Worm (Caenorhabditis elegans) whole organism, L2 larva: Measurements from ENCODE around the gene Y39G8B.2.
"Not testable (repeated sequence)": the region's sequence is repeated elsewhere in the genome, so short reads cannot be mapped to it uniquely, and the experiment has no call there.

ENCODE experiments used
- C34F6.9 ChIP-seq: fragments of 150-350 bp; optimal IDR thresholded peaks from 2 replicates; lab custom pipeline; 2014; ENCODE audit warnings: missing biosample characterization, missing genetic modification characterization
- F13H6.1 ChIP-seq: sonication (generic microtip); optimal IDR thresholded peaks from 2 replicates; lab custom pipeline; 2016; ENCODE audit warnings: missing genetic modification characterization, missing compliant biosample characterization
- R02D3.7 ChIP-seq: fragments of 150-350 bp; optimal IDR thresholded peaks from 2 replicates; lab custom pipeline; 2014; ENCODE audit warnings: missing biosample characterization, missing genetic modification characterization
- ZK546.5 ChIP-seq: sonication (generic microtip); optimal IDR thresholded peaks from 2 replicates; lab custom pipeline; 2017; ENCODE audit warnings: missing biosample characterization, missing genetic modification characterization
- alr-1 ChIP-seq: fragments of 150-350 bp; optimal IDR thresholded peaks from 2 replicates; lab custom pipeline; 2014; ENCODE audit warnings: missing biosample characterization, missing genetic modification characterization
- aly-2 ChIP-seq: fragments of 150-350 bp; optimal IDR thresholded peaks from 2 replicates; lab custom pipeline; 2014; ENCODE audit warnings: missing biosample characterization, missing genetic modification characterization
- ama-1 ChIP-seq: fragments of 150-350 bp; optimal IDR thresholded peaks from 2 replicates; lab custom pipeline; 2018; ENCODE audit warnings: inconsistent platforms
- blmp-1 ChIP-seq: sonication (generic microtip); optimal IDR thresholded peaks from 2 replicates; lab custom pipeline; 2017; ENCODE audit warnings: missing genetic modification characterization, mild to moderate bottlenecking, missing compliant biosample characterization, antibody characterized with exemption, moderate library complexity; ENCODE audit not compliant: insufficient read depth
- ceh-16 ChIP-seq: fragments of 150-350 bp; optimal IDR thresholded peaks from 2 replicates; lab custom pipeline; 2014; ENCODE audit warnings: missing biosample characterization, missing genetic modification characterization
- ceh-82 ChIP-seq: fragments of 150-350 bp; optimal IDR thresholded peaks from 2 replicates; lab custom pipeline; 2014; ENCODE audit warnings: missing biosample characterization, missing genetic modification characterization
- crh-2 ChIP-seq: sonication (generic microtip); optimal IDR thresholded peaks from 2 replicates; lab custom pipeline; 2017; ENCODE audit warnings: missing biosample characterization, missing genetic modification characterization
- dmd-4 ChIP-seq: sonication (generic microtip); optimal IDR thresholded peaks from 2 replicates; lab custom pipeline; 2017; ENCODE audit warnings: missing biosample characterization, missing genetic modification characterization
- egl-27 ChIP-seq: sonication (generic microtip); optimal IDR thresholded peaks from 3 replicates; lab custom pipeline; 2017; ENCODE audit warnings: missing biosample characterization, missing genetic modification reagents, missing genetic modification characterization
- elt-1 ChIP-seq: fragments of 150-350 bp; optimal IDR thresholded peaks from 2 replicates; lab custom pipeline; 2014; ENCODE audit warnings: missing biosample characterization, missing genetic modification characterization
- elt-3 ChIP-seq: sonication (generic microtip); optimal IDR thresholded peaks from 2 replicates; lab custom pipeline; 2017; ENCODE audit warnings: missing biosample characterization, missing genetic modification characterization
- fos-1 ChIP-seq: fragments of 150-350 bp; optimal IDR thresholded peaks from 2 replicates; lab custom pipeline; 2014; ENCODE audit warnings: missing biosample characterization, missing genetic modification characterization
- gmeb-1 ChIP-seq: fragments of 150-350 bp; optimal IDR thresholded peaks from 2 replicates; lab custom pipeline; 2014; ENCODE audit warnings: missing biosample characterization, missing genetic modification characterization
- lin-11 ChIP-seq: fragments of 150-350 bp; sonication (generic microtip); optimal IDR thresholded peaks from 2 replicates; lab custom pipeline; 2014; ENCODE audit warnings: missing biosample characterization, missing genetic modification characterization, inconsistent platforms, mixed read lengths
- lin-13 ChIP-seq: fragments of 150-350 bp; optimal IDR thresholded peaks from 2 replicates; lab custom pipeline; 2014; ENCODE audit warnings: missing biosample characterization, missing genetic modification reagents, missing genetic modification characterization
- lin-39 ChIP-seq: fragments of 150-350 bp; optimal IDR thresholded peaks from 2 replicates; lab custom pipeline; 2014; ENCODE audit warnings: missing biosample characterization, missing genetic modification reagents, missing genetic modification characterization
- lsy-2 ChIP-seq, 2 experiments: fragments of 150-350 bp in 1 of 2; sonication (generic microtip) in 1 of 2; optimal IDR thresholded peaks; 2 replicates each; lab custom pipeline; 2014 to 2017; ENCODE audit warnings: missing biosample characterization in 2 of 2, missing genetic modification characterization in 2 of 2
- mab-5 ChIP-seq: fragments of 150-350 bp; optimal IDR thresholded peaks from 2 replicates; lab custom pipeline; 2014; ENCODE audit warnings: missing biosample characterization, missing genetic modification characterization
- mbf-1 ChIP-seq: sonication (generic microtip); optimal IDR thresholded peaks from 2 replicates; lab custom pipeline; 2017; ENCODE audit warnings: missing biosample characterization, missing genetic modification characterization
- mdl-1 ChIP-seq, 2 experiments: fragments of 150-350 bp in 1 of 2; sonication (generic microtip) in 1 of 2; optimal IDR thresholded peaks; 2 replicates each; lab custom pipeline; 2017; ENCODE audit warnings: missing biosample characterization in 2 of 2, missing genetic modification characterization in 2 of 2
- nhr-10 ChIP-seq: sonication (generic microtip); optimal IDR thresholded peaks from 2 replicates; lab custom pipeline; 2017; ENCODE audit warnings: missing biosample characterization, missing genetic modification characterization
- nhr-11 ChIP-seq: fragments of 150-350 bp; optimal IDR thresholded peaks from 2 replicates; lab custom pipeline; 2014; ENCODE audit warnings: missing biosample characterization, missing genetic modification characterization
- nhr-12 ChIP-seq: fragments of 150-350 bp; optimal IDR thresholded peaks from 2 replicates; lab custom pipeline; 2014; ENCODE audit warnings: missing biosample characterization, missing genetic modification characterization
- nhr-129 ChIP-seq: fragments of 150-350 bp; optimal IDR thresholded peaks from 2 replicates; lab custom pipeline; 2014; ENCODE audit warnings: missing biosample characterization, missing genetic modification characterization
- nhr-21 ChIP-seq: fragments of 150-350 bp; optimal IDR thresholded peaks from 2 replicates; lab custom pipeline; 2014; ENCODE audit warnings: missing biosample characterization, missing genetic modification characterization
- nhr-23 ChIP-seq: fragments of 150-350 bp; optimal IDR thresholded peaks from 2 replicates; lab custom pipeline; 2014; ENCODE audit warnings: missing biosample characterization, missing genetic modification reagents, missing genetic modification characterization
- nhr-237 ChIP-seq: fragments of 150-350 bp; optimal IDR thresholded peaks from 2 replicates; lab custom pipeline; 2014; ENCODE audit warnings: missing biosample characterization, missing genetic modification characterization
- nhr-25 ChIP-seq: fragments of 150-350 bp; sonication (generic microtip); optimal IDR thresholded peaks from 3 replicates; lab custom pipeline; 2014; ENCODE audit warnings: missing biosample characterization, missing genetic modification characterization
- nhr-6 ChIP-seq: fragments of 150-350 bp; optimal IDR thresholded peaks from 2 replicates; lab custom pipeline; 2014; ENCODE audit warnings: missing biosample characterization, missing genetic modification characterization
- nhr-77 ChIP-seq: fragments of 150-350 bp; optimal IDR thresholded peaks from 2 replicates; lab custom pipeline; 2014; ENCODE audit warnings: missing biosample characterization, missing genetic modification characterization
- peb-1 ChIP-seq: fragments of 150-350 bp; optimal IDR thresholded peaks from 2 replicates; lab custom pipeline; 2014; ENCODE audit warnings: missing biosample characterization, missing genetic modification characterization
- sem-4 ChIP-seq: fragments of 150-350 bp; optimal IDR thresholded peaks from 2 replicates; lab custom pipeline; 2014; ENCODE audit warnings: missing biosample characterization, missing genetic modification reagents, missing genetic modification characterization
- skn-1 ChIP-seq: sonication (generic microtip); optimal IDR thresholded peaks from 2 replicates; lab custom pipeline; 2017; ENCODE audit warnings: missing biosample characterization, missing genetic modification characterization
- sma-3 ChIP-seq: sonication (generic microtip); optimal IDR thresholded peaks from 2 replicates; lab custom pipeline; 2016; ENCODE audit warnings: missing genetic modification reagents, missing genetic modification characterization, missing compliant biosample characterization
- sma-9 ChIP-seq, 2 experiments: fragments of 150-350 bp in 1 of 2; sonication (generic microtip) in 1 of 2; optimal IDR thresholded peaks; 2 replicates each; lab custom pipeline; 2014 to 2016; ENCODE audit warnings: missing genetic modification characterization in 2 of 2, mild to moderate bottlenecking in 1 of 2, missing biosample characterization in 1 of 2, missing compliant biosample characterization in 1 of 2, missing genetic modification reagents in 1 of 2, moderate library complexity in 1 of 2
- snpc-4 ChIP-seq: fragments of 150-350 bp; optimal IDR thresholded peaks from 2 replicates; lab custom pipeline; 2014; ENCODE audit warnings: missing biosample characterization, missing genetic modification characterization
- unc-39 ChIP-seq: fragments of 150-350 bp; optimal IDR thresholded peaks from 2 replicates; lab custom pipeline; 2014; ENCODE audit warnings: missing biosample characterization, missing genetic modification characterization
- unc-55 ChIP-seq: fragments of 150-350 bp; sonication (generic microtip); optimal IDR thresholded peaks from 3 replicates; lab custom pipeline; 2014; ENCODE audit warnings: missing biosample characterization, missing genetic modification reagents, missing genetic modification characterization
- unc-62 ChIP-seq: fragments of 150-350 bp; optimal IDR thresholded peaks from 2 replicates; lab custom pipeline; 2014; ENCODE audit warnings: missing biosample characterization, missing genetic modification reagents, missing genetic modification characterization
- zag-1 ChIP-seq: fragments of 150-350 bp; optimal IDR thresholded peaks from 2 replicates; lab custom pipeline; 2014; ENCODE audit warnings: missing biosample characterization, missing genetic modification characterization
- ztf-1 ChIP-seq: fragments of 200-800 bp; sonication (Bioruptor generic); conservative IDR thresholded peaks from 2 replicates; pipeline ENCODE4 v1.3.6; 2022; ENCODE audit warnings: missing genetic modification characterization, missing compliant biosample characterization
- ztf-11 ChIP-seq: sonication (generic microtip); optimal IDR thresholded peaks from 2 replicates; lab custom pipeline; 2017; ENCODE audit warnings: missing biosample characterization, missing genetic modification characterization

Gene Y39G8B.2

ce11 chrII:14021230-14021629 lies 45.2 kb upstream of the Y39G8B.2 start, which contains the start of gene F01D5.10:
Gene F01D5.10 (minus strand): TSS chrII:14021330.
- not testable (repeated sequence) for TF ChIP-seq lsy-2 (tag; optimal IDR thresholded peaks at IDR 0.05; lab: Kevin White, UChicago); ztf-11 (tag; lab: Kevin White, UChicago); gmeb-1 (tag; lab: Kevin White, UChicago)

ce11 chrII:14018887-14019286 lies 42.9 kb upstream of the Y39G8B.2 start:
- TF ChIP-seq ceh-82 (tag; lab: Kevin White, UChicago) (no peak), peb-1 (tag; lab: Kevin White, UChicago) (no peak), nhr-21 (tag; lab: Kevin White, UChicago) (no peak), aly-2 (tag; lab: Kevin White, UChicago) (no peak), unc-39 (tag; lab: Kevin White, UChicago) (no peak), nhr-25 (no peak), mbf-1 (tag; lab: Kevin White, UChicago) (no peak), ama-1 (lab: Kevin White, UChicago) (no peak), F13H6.1 (tag; lab: Kevin White, UChicago) (no peak), skn-1 (tag; lab: Kevin White, UChicago) (no peak), snpc-4 (no peak), sma-3 (GFP tag; lab: Kevin White, UChicago) (no peak), ztf-11 (tag; lab: Kevin White, UChicago) (no peak), lin-39 (tag; lab: Kevin White, UChicago) (no peak), dmd-4 (tag; lab: Kevin White, UChicago) (no peak), ceh-16 (tag; lab: Kevin White, UChicago) (no peak), ZK546.5 (tag; lab: Kevin White, UChicago) (no peak), C34F6.9 (tag; lab: Kevin White, UChicago) (no peak), mab-5 (no peak), R02D3.7 (tag; lab: Kevin White, UChicago) (no peak)

- TF ChIP-seq zag-1, result no peak
- peak; percentile 53 for TF ChIP-seq unc-55 (GFP tag; lab: Kevin White, UChicago)
- TF ChIP-seq unc-62 (GFP tag; lab: Kevin White, UChicago), result no peak
- TF ChIP-seq peb-1 (tag; lab: Kevin White, UChicago), result no peak
- no peak for TF ChIP-seq lin-39 (tag; lab: Kevin White, UChicago)
- TF ChIP-seq lsy-2 (tag; optimal IDR thresholded peaks at IDR 0.05; lab: Kevin White, UChicago), result peak; percentile 66 to 77
- TF ChIP-seq nhr-77 (tag; lab: Kevin White, UChicago), result peak; percentile 67
- no peak for TF ChIP-seq mab-5
- peak; percentile 6 to 42 for TF ChIP-seq mdl-1 (tag; optimal IDR thresholded peaks at IDR 0.05; lab: Kevin White, UChicago)
- peak; percentile 40 for TF ChIP-seq egl-27 (tag; lab: Kevin White, UChicago)
- peak; percentile 78 for TF ChIP-seq sma-9 (GFP tag; optimal IDR thresholded peaks at IDR 0.05; lab: Kevin White, UChicago)
- no peak for TF ChIP-seq sma-9 (tag; optimal IDR thresholded peaks at IDR 0.05; lab: Kevin White, UChicago)
- 0 out of 2 replicates have a peak, but pooled peaks have one; percentile 80 for TF ChIP-seq ztf-1 (GFP tag; lab: Robert Waterston, UW)
- TF ChIP-seq R02D3.7 (tag; lab: Kevin White, UChicago), result no peak
- TF ChIP-seq aly-2 (tag; lab: Kevin White, UChicago), result no peak
- TF ChIP-seq lin-11, result peak; percentile 63
- peak; percentile 99 for TF ChIP-seq ama-1 (lab: Kevin White, UChicago)
- peak; percentile 44 for TF ChIP-seq C34F6.9 (tag; lab: Kevin White, UChicago)
- no peak for TF ChIP-seq blmp-1
- peak; percentile 99 for TF ChIP-seq snpc-4
- no peak for TF ChIP-seq nhr-23 (tag; lab: Kevin White, UChicago)
- no peak for TF ChIP-seq elt-1
- no peak for TF ChIP-seq mbf-1 (tag; lab: Kevin White, UChicago)
- TF ChIP-seq nhr-25, result peak; percentile 45
- TF ChIP-seq dmd-4 (tag; lab: Kevin White, UChicago), result no peak
- TF ChIP-seq ztf-11 (tag; lab: Kevin White, UChicago), result no peak
- no peak for TF ChIP-seq nhr-6 (tag; lab: Kevin White, UChicago)
- TF ChIP-seq sem-4 (tag; lab: Kevin White, UChicago), result no peak
- TF ChIP-seq gmeb-1 (tag; lab: Kevin White, UChicago), result peak; percentile 85
- TF ChIP-seq nhr-21 (tag; lab: Kevin White, UChicago), result peak; percentile 87
- TF ChIP-seq skn-1 (tag; lab: Kevin White, UChicago), result no peak
- no peak for TF ChIP-seq nhr-12 (tag; lab: Kevin White, UChicago)
- no peak for TF ChIP-seq ZK546.5 (tag; lab: Kevin White, UChicago)
- TF ChIP-seq nhr-10 (tag; lab: Kevin White, UChicago), result peak; percentile 26
- TF ChIP-seq elt-3 (tag; lab: Kevin White, UChicago), result no peak
- TF ChIP-seq ceh-82 (tag; lab: Kevin White, UChicago), result no peak
- no peak for TF ChIP-seq unc-39 (tag; lab: Kevin White, UChicago)
- TF ChIP-seq alr-1 (tag; lab: Kevin White, UChicago), result no peak
- TF ChIP-seq lin-13 (GFP tag; lab: Kevin White, UChicago), result peak; percentile 82
- no peak for TF ChIP-seq nhr-11
- no peak for TF ChIP-seq nhr-237 (tag; lab: Kevin White, UChicago)
- TF ChIP-seq nhr-129 (tag; lab: Kevin White, UChicago), result peak; percentile 46
- TF ChIP-seq crh-2 (tag; lab: Kevin White, UChicago), result peak; percentile 85
- TF ChIP-seq fos-1, result peak; percentile 33
- TF ChIP-seq ceh-16 (tag; lab: Kevin White, UChicago), result peak; percentile 80
- TF ChIP-seq F13H6.1 (tag; lab: Kevin White, UChicago), result peak; percentile 77
These were observed 42.2 kb upstream of the Y39G8B.2 start for ce11 chrII:14018192-14018591.
